Fruit fly (Drosophila melanogaster) whole organism, pupa: Measurements from ENCODE around the gene Alh.
A peak's percentile ranks its signal among the peaks of the same experiment; 100 is the strongest.

Source experiments
- CG10348 ChIP-seq: fragments of 200-800 bp; sonication (Bioruptor generic); IDR thresholded peaks from 2 replicates; pipeline ENCODE4 v1.3.6; 2022; ENCODE audit warnings: missing biosample characterization, missing genetic modification characterization
- CG12605 ChIP-seq: fragments of 200-800 bp; sonication (Bioruptor generic); IDR thresholded peaks from 2 replicates; pipeline ENCODE4 v1.3.6; 2022; ENCODE audit warnings: missing biosample characterization, missing genetic modification characterization
- CG13204 ChIP-seq: fragments of 200-800 bp; sonication (Bioruptor generic); optimal IDR thresholded peaks from 2 replicates; lab custom pipeline; 2018; ENCODE audit warnings: missing biosample characterization, mild to moderate bottlenecking, missing genetic modification characterization, moderate library complexity
- CG14655 ChIP-seq: fragments of 200-800 bp; sonication (Bioruptor generic); optimal IDR thresholded peaks from 3 replicates; lab custom pipeline; 2017; ENCODE audit warnings: mild to moderate bottlenecking, missing biosample characterization, missing genetic modification reagents, missing genetic modification characterization
- CG15710 ChIP-seq: fragments of 200-800 bp; sonication (Bioruptor generic); optimal IDR thresholded peaks from 2 replicates; lab custom pipeline; 2018; ENCODE audit warnings: missing biosample characterization, mild to moderate bottlenecking, missing genetic modification characterization, moderate library complexity
- CG17806 ChIP-seq: fragments of 200-800 bp; sonication (Bioruptor generic); optimal IDR thresholded peaks from 2 replicates; lab custom pipeline; 2018; ENCODE audit warnings: missing biosample characterization, mild to moderate bottlenecking, missing genetic modification characterization, moderate library complexity
- CG32121 ChIP-seq: fragments of 200-800 bp; sonication (Bioruptor generic); IDR thresholded peaks from 2 replicates; pipeline ENCODE4 v1.3.6; 2022; ENCODE audit warnings: missing biosample characterization, missing genetic modification characterization
- CG34367 ChIP-seq: fragments of 200-800 bp; sonication (Bioruptor generic); optimal IDR thresholded peaks from 2 replicates; lab custom pipeline; 2018; ENCODE audit warnings: missing biosample characterization, mild to moderate bottlenecking, missing genetic modification characterization
- CG4496 ChIP-seq: fragments of 200-800 bp; sonication (Bioruptor generic); IDR thresholded peaks from 3 replicates; pipeline ENCODE4 v1.3.6; 2022; ENCODE audit warnings: missing biosample characterization, missing genetic modification characterization
- CG8159 ChIP-seq: fragments of 200-800 bp; sonication (Bioruptor generic); optimal IDR thresholded peaks from 3 replicates; lab custom pipeline; 2018; ENCODE audit warnings: missing biosample characterization, mild to moderate bottlenecking, missing genetic modification characterization, moderate library complexity
- CG8301 ChIP-seq: fragments of 200-800 bp; sonication (Bioruptor generic); optimal IDR thresholded peaks from 2 replicates; lab custom pipeline; 2018; ENCODE audit warnings: missing biosample characterization, mild to moderate bottlenecking, missing genetic modification characterization
- CG9948 ChIP-seq: fragments of 200-800 bp; sonication (Bioruptor generic); optimal IDR thresholded peaks from 2 replicates; lab custom pipeline; 2018; ENCODE audit warnings: missing biosample characterization, mild to moderate bottlenecking, missing genetic modification characterization, moderate library complexity
- D1 ChIP-seq: fragments of 200-800 bp; sonication (Bioruptor generic); optimal IDR thresholded peaks from 2 replicates; lab custom pipeline; 2018; ENCODE audit warnings: missing biosample characterization, mild to moderate bottlenecking, missing genetic modification characterization, moderate library complexity
- EcR ChIP-seq: fragments of 200-800 bp; sonication (Bioruptor generic); optimal IDR thresholded peaks from 3 replicates; lab custom pipeline; 2019; ENCODE audit warnings: missing biosample characterization, missing genetic modification characterization, mild to moderate bottlenecking, moderate library complexity, missing genetic modification reagents
- Ets98B ChIP-seq: fragments of 200-800 bp; sonication (Bioruptor generic); IDR thresholded peaks from 2 replicates; pipeline ENCODE4 v1.3.6; 2022; ENCODE audit warnings: missing biosample characterization, missing genetic modification characterization
- Pif1A ChIP-seq: fragments of 200-800 bp; sonication (Bioruptor generic); optimal IDR thresholded peaks from 3 replicates; lab custom pipeline; 2016; ENCODE audit warnings: missing biosample characterization, missing genetic modification characterization
- Pif1B ChIP-seq: fragments of 200-800 bp; sonication (Bioruptor generic); optimal IDR thresholded peaks from 3 replicates; lab custom pipeline; 2016; ENCODE audit warnings: missing biosample characterization, missing genetic modification characterization
- Snoo ChIP-seq: fragments of 200-800 bp; sonication (Bioruptor generic); optimal IDR thresholded peaks from 3 replicates; lab custom pipeline; 2017; ENCODE audit warnings: missing biosample characterization, mild to moderate bottlenecking, missing genetic modification characterization, inconsistent platforms
- fd96Ca ChIP-seq: fragments of 200-800 bp; sonication (Bioruptor generic); IDR thresholded peaks from 3 replicates; pipeline ENCODE4 v1.3.6; 2022; ENCODE audit warnings: missing biosample characterization, missing genetic modification characterization
- gl ChIP-seq: fragments of 200-800 bp; sonication (Bioruptor generic); optimal IDR thresholded peaks from 2 replicates; lab custom pipeline; 2018; ENCODE audit warnings: missing biosample characterization, mild to moderate bottlenecking, missing genetic modification characterization
- rn ChIP-seq: fragments of 200-800 bp; sonication (Bioruptor generic); IDR thresholded peaks from 2 replicates; pipeline ENCODE4 v1.3.6; 2022; ENCODE audit warnings: missing biosample characterization, missing genetic modification characterization

The Alh gene

DNA sequence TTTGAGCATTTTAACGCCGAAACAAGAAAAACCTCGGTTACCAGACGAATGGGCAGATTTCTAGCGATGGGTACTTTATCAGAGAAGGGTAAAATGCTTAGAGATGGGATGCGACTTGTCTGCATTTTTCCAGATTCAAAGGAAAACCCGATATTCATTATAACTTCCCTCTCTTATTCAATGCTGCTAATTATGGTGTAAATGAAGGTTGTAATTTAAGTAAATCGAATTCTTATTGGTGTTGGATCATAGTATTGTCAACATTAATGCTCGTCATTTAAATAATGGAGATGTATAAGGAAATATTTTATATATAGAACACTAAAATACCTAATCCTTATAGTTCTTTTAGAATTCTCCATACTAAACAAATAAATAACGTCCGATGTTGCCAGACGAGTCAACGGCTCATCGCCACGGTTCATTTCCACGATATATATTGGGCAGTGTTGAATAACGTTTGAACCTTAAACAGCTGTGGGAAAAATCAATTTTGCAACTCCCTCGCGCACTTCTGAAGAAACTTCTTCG lies at the start of gene Alh, which contains the start of gene CG10098:
Gene Alh, minus strand, starts transcription at position 77 of the 531 bp plus-strand sequence.
Gene CG10098, plus strand, starts transcription at position 440 of the 531 bp plus-strand sequence.
- TF ChIP-seq rn (peak; percentile 64), D1 (tag; lab: Kevin White, UChicago) (no peak), EcR (GFP tag; lab: Kevin White, UChicago) (no peak), CG8301 (tag; lab: Kevin White, UChicago) (peak; percentile 58), CG4496 (GFP tag; lab: Robert Waterston, UW) (peak; percentile 77), CG10348 (GFP tag; lab: Robert Waterston, UW) (no peak), CG12605 (0 out of 2 replicates have a peak, but pooled peaks have one; percentile 10), CG8159 (tag; lab: Kevin White, UChicago) (peak; percentile 71), CG9948 (peak; percentile 66), Pif1A (GFP tag; lab: Kevin White, UChicago) (peak; percentile 83), Ets98B (GFP tag; lab: Robert Waterston, UW) (peak; percentile 26; the same call in 1 of the 2 replicates), CG17806 (tag; lab: Kevin White, UChicago) (peak; percentile 59), CG13204 (no peak), gl (tag; lab: Kevin White, UChicago) (no peak), CG14655 (GFP tag; lab: Kevin White, UChicago) (peak; percentile 78), CG32121 (GFP tag; lab: Robert Waterston, UW) (0 out of 2 replicates have a peak, but pooled peaks have one; percentile 58), CG34367 (tag; lab: Kevin White, UChicago) (peak; percentile 49), Pif1B (GFP tag; lab: Kevin White, UChicago) (peak; percentile 45), CG15710 (tag; lab: Kevin White, UChicago) (peak; percentile 75), Snoo (tag; lab: Kevin White, UChicago) (peak; percentile 57), fd96Ca (GFP tag; lab: Robert Waterston, UW) (no peak; the same call in 2 of the 3 replicates)

dm6 chr3R:7172978-7173377 lies 49.0 kb upstream of the Alh start:
- TF ChIP-seq gl (tag; lab: Kevin White, UChicago) (no peak), rn (no peak), Pif1A (GFP tag; lab: Kevin White, UChicago) (no peak), CG14655 (GFP tag; lab: Kevin White, UChicago) (no peak), CG15710 (tag; lab: Kevin White, UChicago) (no peak), fd96Ca (GFP tag; lab: Robert Waterston, UW) (no peak), CG17806 (tag; lab: Kevin White, UChicago) (no peak), EcR (GFP tag; lab: Kevin White, UChicago) (peak; percentile 75), CG32121 (GFP tag; lab: Robert Waterston, UW) (no peak), CG4496 (GFP tag; lab: Robert Waterston, UW) (0 out of 3 replicates have a peak, but pooled peaks have one; percentile 22), Snoo (tag; lab: Kevin White, UChicago) (no peak), CG9948 (no peak)
- TF ChIP-seq, all 21 proteins: peak for 2

DNA sequence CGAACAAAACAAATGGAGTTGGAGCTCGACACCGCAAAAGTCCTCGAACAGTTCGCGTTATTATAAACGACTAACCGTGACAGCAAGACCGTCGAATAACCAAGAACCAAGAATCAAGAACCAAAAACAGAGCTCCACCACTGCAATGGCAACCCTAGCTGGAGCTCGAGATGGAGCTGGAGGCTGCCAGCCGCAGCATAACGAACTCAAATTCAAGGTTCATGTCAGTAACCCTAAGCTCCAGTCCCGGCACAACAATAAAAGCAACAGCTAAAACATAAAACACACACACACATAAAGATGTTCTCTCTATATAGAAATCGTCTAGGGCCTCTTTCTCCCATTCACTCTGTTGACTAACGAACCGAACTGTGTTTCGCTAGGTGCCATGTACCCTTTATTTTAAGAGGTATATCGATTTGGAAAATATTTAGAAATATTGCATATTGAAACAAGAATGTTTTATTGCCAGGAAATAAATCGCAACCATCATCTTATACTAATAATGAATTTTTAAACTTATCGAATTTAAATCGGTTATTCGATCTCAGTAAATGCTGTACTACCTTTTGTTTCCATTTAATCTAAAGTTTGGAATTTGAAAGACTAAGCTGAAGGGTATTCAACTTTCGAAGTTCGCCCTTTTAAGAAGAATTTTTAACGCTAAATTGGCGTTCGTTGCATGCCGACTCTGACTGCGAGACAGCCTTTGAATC lies 47.6 kb upstream of the Alh start:
- TF ChIP-seq Pif1B (GFP tag; lab: Kevin White, UChicago) (peak; percentile 62), rn (no peak), Snoo (tag; lab: Kevin White, UChicago) (peak; percentile 26), EcR (GFP tag; lab: Kevin White, UChicago) (peak; percentile 92), Pif1A (GFP tag; lab: Kevin White, UChicago) (peak; percentile 75), CG13204 (peak; percentile 42), CG32121 (GFP tag; lab: Robert Waterston, UW) (no peak), CG9948 (peak; percentile 85), CG8159 (tag; lab: Kevin White, UChicago) (peak; percentile 86), CG15710 (tag; lab: Kevin White, UChicago) (peak; percentile 91), CG34367 (tag; lab: Kevin White, UChicago) (peak; percentile 80), Ets98B (GFP tag; lab: Robert Waterston, UW) (no peak), CG4496 (GFP tag; lab: Robert Waterston, UW) (peak; percentile 55; the same call in 1 of the 3 replicates), CG17806 (tag; lab: Kevin White, UChicago) (peak; percentile 85), CG10348 (GFP tag; lab: Robert Waterston, UW) (no peak), CG8301 (tag; lab: Kevin White, UChicago) (peak; percentile 56), gl (tag; lab: Kevin White, UChicago) (peak; percentile 48), CG12605 (no peak), CG14655 (GFP tag; lab: Kevin White, UChicago) (peak; percentile 75), D1 (tag; lab: Kevin White, UChicago) (peak; percentile 79), fd96Ca (GFP tag; lab: Robert Waterston, UW) (no peak)

DNA sequence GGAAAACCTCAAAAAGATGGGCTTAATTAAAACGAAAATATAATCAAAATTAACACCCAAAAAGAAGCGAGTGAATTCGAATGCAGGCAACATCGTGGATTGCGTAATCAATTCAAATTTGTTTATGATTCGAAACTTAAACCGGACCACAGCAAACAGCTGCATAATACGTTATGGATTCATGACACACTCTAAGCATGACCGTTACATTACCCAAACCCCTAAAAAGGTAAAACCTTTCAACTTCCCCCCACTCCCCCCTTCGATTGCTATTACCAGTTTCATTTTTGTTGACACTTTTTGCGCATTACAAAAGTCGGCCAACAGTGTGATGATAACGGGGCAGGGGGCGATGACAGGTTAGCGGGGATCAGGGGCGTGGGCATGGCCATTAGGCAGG lies 45.9 kb upstream of the Alh start:
- TF ChIP-seq EcR (GFP tag; lab: Kevin White, UChicago) (no peak), CG8301 (tag; lab: Kevin White, UChicago) (no peak), CG34367 (tag; lab: Kevin White, UChicago) (no peak), CG12605 (no peak), CG32121 (GFP tag; lab: Robert Waterston, UW) (no peak), CG17806 (tag; lab: Kevin White, UChicago) (no peak), Pif1A (GFP tag; lab: Kevin White, UChicago) (no peak), gl (tag; lab: Kevin White, UChicago) (no peak), CG10348 (GFP tag; lab: Robert Waterston, UW) (no peak), CG4496 (GFP tag; lab: Robert Waterston, UW) (no peak), fd96Ca (GFP tag; lab: Robert Waterston, UW) (no peak), CG8159 (tag; lab: Kevin White, UChicago) (no peak)
